Fruit fly (Drosophila melanogaster) whole organism, embryonic: ENCODE measurements around the gene CG1847.

ENCODE experiments used
- CG10274 ChIP-seq: fragments of 200-800 bp; sonication (Bioruptor generic); optimal IDR thresholded peaks from 3 replicates; lab custom pipeline; 2017; ENCODE audit warnings: missing biosample characterization, mild to moderate bottlenecking, missing genetic modification characterization
- CG10431 ChIP-seq: fragments of 200-800 bp; sonication (Bioruptor generic); optimal IDR thresholded peaks from 3 replicates; lab custom pipeline; 2018; ENCODE audit warnings: missing biosample characterization, mild to moderate bottlenecking, missing genetic modification characterization
- CG11247 ChIP-seq: fragments of 200-800 bp; sonication (Bioruptor generic); IDR thresholded peaks from 2 replicates; pipeline ENCODE4 v1.3.6; 2022; ENCODE audit warnings: missing biosample characterization, missing genetic modification characterization
- CG12744 ChIP-seq: fragments of 200-800 bp; sonication (Bioruptor generic); optimal IDR thresholded peaks from 2 replicates; lab custom pipeline; 2016; ENCODE audit warnings: missing biosample characterization, missing genetic modification characterization
- CG13424 ChIP-seq: fragments of 200-800 bp; sonication (Bioruptor generic); optimal IDR thresholded peaks from 2 replicates; lab custom pipeline; 2019; ENCODE audit warnings: missing biosample characterization, mild to moderate bottlenecking, missing genetic modification characterization, moderate library complexity
- CG15514 ChIP-seq: fragments of 200-800 bp; sonication (Bioruptor generic); optimal IDR thresholded peaks from 3 replicates; lab custom pipeline; 2017; ENCODE audit warnings: missing biosample characterization, missing genetic modification characterization, mild to moderate bottlenecking, moderate library complexity, missing genetic modification reagents
- CG17328 ChIP-seq: fragments of 200-800 bp; sonication (Bioruptor generic); IDR thresholded peaks from 2 replicates; pipeline ENCODE4 v1.3.6; 2022; ENCODE audit warnings: missing biosample characterization, missing genetic modification characterization
- CG17359 ChIP-seq: fragments of 200-800 bp; sonication (Bioruptor generic); optimal IDR thresholded peaks from 3 replicates; lab custom pipeline; 2018; ENCODE audit warnings: missing biosample characterization, mild to moderate bottlenecking, missing genetic modification characterization, moderate library complexity
- CG18764 ChIP-seq: fragments of 200-800 bp; sonication (Bioruptor generic); optimal IDR thresholded peaks from 3 replicates; lab custom pipeline; 2016; ENCODE audit warnings: missing biosample characterization, missing genetic modification characterization
- CG2875 ChIP-seq: fragments of 200-800 bp; sonication (Bioruptor generic); optimal IDR thresholded peaks from 2 replicates; lab custom pipeline; 2017; ENCODE audit warnings: missing biosample characterization, mild to moderate bottlenecking, missing genetic modification characterization, missing genetic modification reagents
- CG3065 ChIP-seq: fragments of 200-800 bp; sonication (Bioruptor generic); optimal IDR thresholded peaks from 2 replicates; lab custom pipeline; 2016; ENCODE audit warnings: missing biosample characterization, missing genetic modification characterization
- CG3163 ChIP-seq: fragments of 200-800 bp; sonication (Bioruptor generic); optimal IDR thresholded peaks from 3 replicates; lab custom pipeline; 2016; ENCODE audit warnings: missing biosample characterization, missing genetic modification characterization
- CG34376 ChIP-seq: fragments of 200-800 bp; sonication (Bioruptor generic); optimal IDR thresholded peaks from 2 replicates; lab custom pipeline; 2018; ENCODE audit warnings: missing biosample characterization, mild to moderate bottlenecking, missing genetic modification characterization
- CG4404 ChIP-seq: fragments of 200-800 bp; sonication (Bioruptor generic); IDR thresholded peaks from 2 replicates; pipeline ENCODE4 v1.3.6; 2022; ENCODE audit warnings: missing biosample characterization, missing genetic modification characterization
- CG5953 ChIP-seq: fragments of 200-800 bp; sonication (Bioruptor generic); IDR thresholded peaks from 2 replicates; pipeline ENCODE4 v1.3.6; 2022; ENCODE audit warnings: missing biosample characterization, missing genetic modification characterization
- CG7556 ChIP-seq: fragments of 200-800 bp; sonication (Bioruptor generic); optimal IDR thresholded peaks from 2 replicates; lab custom pipeline; 2017; ENCODE audit warnings: missing biosample characterization, mild to moderate bottlenecking, missing genetic modification characterization
- CG8924 ChIP-seq: fragments of 200-800 bp; optimal IDR thresholded peaks from 3 replicates; lab custom pipeline; 2019; ENCODE audit warnings: missing biosample characterization, mild to moderate bottlenecking, missing genetic modification characterization, moderate library complexity
- CG9876 ChIP-seq: fragments of 200-800 bp; sonication (Bioruptor generic); optimal IDR thresholded peaks from 2 replicates; lab custom pipeline; 2016; ENCODE audit warnings: missing biosample characterization, missing genetic modification characterization
- CTCF ChIP-seq: fragments of 200-800 bp; sonication (Bioruptor generic); optimal IDR thresholded peaks from 2 replicates; lab custom pipeline; 2017; ENCODE audit warnings: missing biosample characterization, mild to moderate bottlenecking, missing genetic modification characterization, moderate library complexity
- Dad ChIP-seq: fragments of 200-800 bp; sonication (Bioruptor generic); optimal IDR thresholded peaks from 3 replicates; lab custom pipeline; 2016; ENCODE audit warnings: missing biosample characterization, missing genetic modification characterization
- Drgx ChIP-seq: fragments of 200-800 bp; sonication (Bioruptor generic); IDR thresholded peaks from 2 replicates; pipeline ENCODE4 v1.3.6; 2022; ENCODE audit warnings: missing biosample characterization, missing genetic modification characterization
- Fer1 ChIP-seq: fragments of 200-800 bp; sonication (Bioruptor generic); optimal IDR thresholded peaks from 2 replicates; lab custom pipeline; 2017; ENCODE audit warnings: missing biosample characterization, mild to moderate bottlenecking, missing genetic modification characterization
- Hsf ChIP-seq: fragments of 200-800 bp; sonication (Bioruptor generic); optimal IDR thresholded peaks from 3 replicates; lab custom pipeline; 2016; ENCODE audit warnings: missing biosample characterization, missing genetic modification characterization
- Med ChIP-seq: fragments of 200-800 bp; sonication (Bioruptor generic); peaks from one replicate; lab custom pipeline; 2016; ENCODE audit warnings: missing biosample characterization, missing genetic modification characterization, mild to moderate bottlenecking, inconsistent platforms, moderate library complexity
- Mrtf ChIP-seq: fragments of 200-800 bp; sonication (Bioruptor generic); IDR thresholded peaks from 3 replicates; pipeline ENCODE4 v1.3.6; 2022; ENCODE audit warnings: missing biosample characterization, missing genetic modification characterization
- NC2β ChIP-seq: fragments of 200-800 bp; sonication (Bioruptor generic); optimal IDR thresholded peaks from 2 replicates; lab custom pipeline; 2016; ENCODE audit warnings: missing biosample characterization, missing genetic modification characterization
- Optix ChIP-seq: fragments of 200-800 bp; sonication (Bioruptor generic); IDR thresholded peaks from 3 replicates; pipeline ENCODE4 v1.3.6; 2022; ENCODE audit warnings: missing biosample characterization, missing genetic modification characterization
- Rfx ChIP-seq: fragments of 200-800 bp; sonication (Bioruptor generic); IDR thresholded peaks from 2 replicates; pipeline ENCODE4 v1.3.6; 2022; ENCODE audit warnings: missing biosample characterization, missing genetic modification characterization
- Rx ChIP-seq: fragments of 200-800 bp; sonication (Bioruptor generic); IDR thresholded peaks from 2 replicates; pipeline ENCODE4 v1.3.6; 2022; ENCODE audit warnings: missing biosample characterization, missing genetic modification characterization
- Sox102F ChIP-seq: fragments of 200-800 bp; sonication (Bioruptor generic); optimal IDR thresholded peaks from 2 replicates; lab custom pipeline; 2018; ENCODE audit warnings: missing biosample characterization, mild to moderate bottlenecking, missing genetic modification characterization, moderate library complexity
- Trl ChIP-seq, 3 experiments: fragments of >200 bp in 2 of 3; fragments of 200-800 bp in 1 of 3; sonication (Bioruptor generic) in 1 of 3; optimal IDR thresholded peaks; 2 replicates in 1 of 3; 3 replicates in 2 of 3; lab custom pipeline; 2016 to 2017; ENCODE audit warnings: missing biosample characterization in 1 of 3, missing genetic modification characterization in 1 of 3
- Usf ChIP-seq: fragments of 200-800 bp; sonication (Bioruptor generic); optimal IDR thresholded peaks from 2 replicates; lab custom pipeline; 2017; ENCODE audit warnings: missing genotype, missing biosample characterization, missing genetic modification characterization
- YL-1 ChIP-seq: fragments of 200-800 bp; sonication (Bioruptor generic); optimal IDR thresholded peaks from 3 replicates; lab custom pipeline; 2017; ENCODE audit warnings: missing biosample characterization, mild to moderate bottlenecking, missing genetic modification characterization
- ash1 ChIP-seq: fragments of 200-800 bp; sonication (Bioruptor generic); optimal IDR thresholded peaks from 2 replicates; lab custom pipeline; 2018; ENCODE audit warnings: missing biosample characterization, mild to moderate bottlenecking, missing genetic modification characterization
- bab2 ChIP-seq: fragments of 200-800 bp; sonication (Bioruptor generic); optimal IDR thresholded peaks from 2 replicates; lab custom pipeline; 2016; ENCODE audit warnings: missing biosample characterization, missing genetic modification characterization
- da ChIP-seq: fragments of 200-800 bp; sonication (Bioruptor generic); optimal IDR thresholded peaks from 2 replicates; lab custom pipeline; 2016; ENCODE audit warnings: missing biosample characterization, missing genetic modification characterization
- danr ChIP-seq: fragments of 200-800 bp; sonication (Bioruptor generic); IDR thresholded peaks from 2 replicates; pipeline ENCODE4 v1.3.6; 2022; ENCODE audit warnings: missing biosample characterization, missing genetic modification characterization
- dmrt99B ChIP-seq: fragments of 200-800 bp; sonication (Bioruptor generic); optimal IDR thresholded peaks from 2 replicates; lab custom pipeline; 2018; ENCODE audit warnings: missing biosample characterization, mild to moderate bottlenecking, missing genetic modification characterization, moderate library complexity
- ewg ChIP-seq: fragments of 200-800 bp; sonication (Bioruptor generic); optimal IDR thresholded peaks from 3 replicates; lab custom pipeline; 2017; ENCODE audit warnings: mild to moderate bottlenecking, missing biosample characterization, missing genetic modification reagents, missing genetic modification characterization
- fd64A ChIP-seq: fragments of 200-800 bp; sonication (Bioruptor generic); optimal IDR thresholded peaks from 3 replicates; lab custom pipeline; 2018; ENCODE audit warnings: missing biosample characterization, mild to moderate bottlenecking, missing genetic modification characterization
- gt ChIP-seq: fragments of 200-800 bp; sonication (Bioruptor generic); IDR thresholded peaks from 2 replicates; pipeline ENCODE4 v1.3.6; 2022; ENCODE audit warnings: missing biosample characterization, missing genetic modification characterization
- kay ChIP-seq: fragments of 200-800 bp; sonication (Bioruptor generic); optimal IDR thresholded peaks from 2 replicates; lab custom pipeline; 2016; ENCODE audit warnings: missing biosample characterization, missing genetic modification characterization
- pita ChIP-seq: fragments of 200-800 bp; sonication (Bioruptor generic); optimal IDR thresholded peaks from 2 replicates; lab custom pipeline; 2017; ENCODE audit warnings: missing biosample characterization, mild to moderate bottlenecking, missing genetic modification characterization
- repo ChIP-seq: fragments of 200-800 bp; sonication (Bioruptor generic); optimal IDR thresholded peaks from 2 replicates; lab custom pipeline; 2016; ENCODE audit warnings: missing biosample characterization, missing genetic modification characterization
- row ChIP-seq: fragments of 200-800 bp; sonication (Bioruptor generic); IDR thresholded peaks from 3 replicates; pipeline ENCODE4 v1.3.6; 2022; ENCODE audit warnings: missing biosample characterization, missing genetic modification characterization
- sens ChIP-seq: fragments of 200-800 bp; sonication (Bioruptor generic); peaks from one replicate; lab custom pipeline; 2016; ENCODE audit warnings: missing biosample characterization, missing genetic modification characterization
- ssp ChIP-seq: fragments of 200-800 bp; sonication (Bioruptor generic); IDR thresholded peaks from 2 replicates; pipeline ENCODE4 v1.3.6; 2022; ENCODE audit warnings: missing biosample characterization, missing genetic modification characterization
- tap ChIP-seq: fragments of 200-800 bp; optimal IDR thresholded peaks from 3 replicates; lab custom pipeline; 2019; ENCODE audit warnings: missing biosample characterization, mild to moderate bottlenecking, missing genetic modification characterization, moderate library complexity
- tio ChIP-seq: fragments of 200-800 bp; sonication (Bioruptor generic); optimal IDR thresholded peaks from 2 replicates; lab custom pipeline; 2017; ENCODE audit warnings: missing biosample characterization, missing genetic modification characterization, inconsistent platforms
- vfl ChIP-seq: fragments of 200-800 bp; sonication (Bioruptor generic); optimal IDR thresholded peaks from 2 replicates; lab custom pipeline; 2016; ENCODE audit warnings: missing biosample characterization, missing genetic modification characterization
- wek ChIP-seq: fragments of 200-800 bp; sonication (Bioruptor generic); optimal IDR thresholded peaks from 3 replicates; lab custom pipeline; 2018; ENCODE audit warnings: missing biosample characterization, mild to moderate bottlenecking, missing genetic modification characterization, moderate library complexity
- yki ChIP-seq: fragments of >200 bp; optimal IDR thresholded peaks from 3 replicates; lab custom pipeline; 2018
- zen2 ChIP-seq: fragments of 200-800 bp; sonication (Bioruptor generic); IDR thresholded peaks from 3 replicates; pipeline ENCODE4 v1.3.6; 2022; ENCODE audit warnings: missing biosample characterization, missing genetic modification characterization; ENCODE audit not compliant: partially characterized antibody

Gene CG1847

dm6 chrX:11823003-11823402 lies 46.0 kb upstream of the CG1847 start (continued):
- TF ChIP-seq CG9876 (GFP tag; lab: Kevin White, UChicago): no peak
- TF ChIP-seq fd64A (GFP tag; lab: Kevin White, UChicago): peak; percentile 77
- TF ChIP-seq CG10274 (GFP tag; lab: Kevin White, UChicago): no peak
- TF ChIP-seq danr (GFP tag; lab: Robert Waterston, UW): no peak
- no peak for TF ChIP-seq yki (lab: Kevin White, UChicago)
- no peak for TF ChIP-seq CG12744
- TF ChIP-seq tap (tag; lab: Kevin White, UChicago): peak; percentile 41
- TF ChIP-seq CG17328 (GFP tag; lab: Robert Waterston, UW): no peak
- peak; percentile 60 for TF ChIP-seq CG10431 (GFP tag; lab: Kevin White, UChicago)
- TF ChIP-seq CG7556 (GFP tag; lab: Kevin White, UChicago): no peak
- no peak for TF ChIP-seq CG18764
- TF ChIP-seq repo (GFP tag; lab: Kevin White, UChicago): no peak
- peak; percentile 34 for TF ChIP-seq CG3163 (GFP tag; lab: Kevin White, UChicago)
- TF ChIP-seq vfl (GFP tag; lab: Kevin White, UChicago): no peak
- no peak for TF ChIP-seq Dad (GFP tag; lab: Kevin White, UChicago)
- no peak for TF ChIP-seq CG11247 (GFP tag; lab: Robert Waterston, UW)
- peak; percentile 4 for TF ChIP-seq CG34376 (GFP tag; lab: Kevin White, UChicago)
- TF ChIP-seq CG2875 (GFP tag; lab: Kevin White, UChicago): peak; percentile 61
- TF ChIP-seq row (GFP tag; lab: Robert Waterston, UW): peak; percentile 31; the same call in 1 of the 3 replicates
- peak; percentile 29 for TF ChIP-seq CG13424
- TF ChIP-seq Sox102F (GFP tag; lab: Kevin White, UChicago): no peak
- TF ChIP-seq da: no peak
- TF ChIP-seq Trl (optimal IDR thresholded peaks at IDR 0.05; lab: Kevin White, UChicago): peak; percentile 51 to 74
- peak; percentile 4 for TF ChIP-seq Trl (GFP tag; optimal IDR thresholded peaks at IDR 0.05; lab: Kevin White, UChicago)
- no peak for TF ChIP-seq CG15514 (GFP tag; lab: Kevin White, UChicago)
- TF ChIP-seq Med (GFP tag; lab: Kevin White, UChicago): peak; percentile 88
- TF ChIP-seq CG3065: no peak
- TF ChIP-seq Optix (GFP tag; lab: Robert Waterston, UW): no peak
- TF ChIP-seq CG4404 (GFP tag; lab: Robert Waterston, UW): no peak
- no peak for TF ChIP-seq ash1 (GFP tag; lab: Kevin White, UChicago)
- no peak for TF ChIP-seq Rx (GFP tag; lab: Robert Waterston, UW)
- no peak for TF ChIP-seq dmrt99B (tag; lab: Kevin White, UChicago)
- TF ChIP-seq NC2β: peak; percentile 43
- TF ChIP-seq tio (GFP tag; lab: Kevin White, UChicago): no peak
- TF ChIP-seq Hsf (GFP tag; lab: Kevin White, UChicago): no peak
- TF ChIP-seq CG17359 (tag; lab: Kevin White, UChicago): peak; percentile 52
- TF ChIP-seq ewg: peak; percentile 19
- TF ChIP-seq CTCF (GFP tag; lab: Kevin White, UChicago): no peak
- no peak for TF ChIP-seq Rfx (GFP tag; lab: Robert Waterston, UW)
- peak; percentile 22 for TF ChIP-seq Fer1 (GFP tag; lab: Kevin White, UChicago)
- TF ChIP-seq sens (GFP tag; lab: Kevin White, UChicago): peak; percentile 75
- TF ChIP-seq zen2: no peak
- TF ChIP-seq wek (GFP tag; lab: Kevin White, UChicago): peak; percentile 78
- TF ChIP-seq gt (GFP tag; lab: Robert Waterston, UW): no peak
- TF ChIP-seq Usf (GFP tag; lab: Kevin White, UChicago): no peak
- no peak for TF ChIP-seq YL-1 (GFP tag; lab: Kevin White, UChicago)
- no peak for TF ChIP-seq pita
- no peak for TF ChIP-seq CG5953 (GFP tag; lab: Robert Waterston, UW)
- TF ChIP-seq kay (GFP tag; lab: Kevin White, UChicago): no peak
- TF ChIP-seq ssp (GFP tag; lab: Robert Waterston, UW): no peak
- TF ChIP-seq bab2: no peak
- TF ChIP-seq CG8924 (tag; lab: Kevin White, UChicago): peak; percentile 15
- TF ChIP-seq Mrtf (GFP tag; lab: Robert Waterston, UW): no peak
- TF ChIP-seq Drgx (GFP tag; lab: Robert Waterston, UW): peak; percentile 63
